Worm (Caenorhabditis elegans) whole organism, young adult: ENCODE results near the gene ZK662.5.

Experiments
- ceh-79 ChIP-seq: sonication (generic microtip); optimal IDR thresholded peaks from 2 replicates; lab custom pipeline; 2017; ENCODE audit warnings: mild to moderate bottlenecking, missing genetic modification characterization, missing compliant biosample characterization
- dox-1 ChIP-seq: fragments of 200-800 bp; sonication (Bioruptor generic); IDR thresholded peaks from 2 replicates; pipeline ENCODE4 v1.3.6; 2022; ENCODE audit warnings: missing genetic modification reagents, missing genetic modification characterization, missing compliant biosample characterization

ce11 chrX:15772674-15773073, 51.2 kb downstream of the ZK662.5 start, which contains the start of gene Y7A5A.2:
- TF ChIP-seq dox-1 (GFP tag; lab: Robert Waterston, UW) (no peak), ceh-79 (tag; lab: Kevin White, UChicago) (no peak)
